Worm (Caenorhabditis elegans): ENCODE data around the gene fbxa-133.

DNA sequence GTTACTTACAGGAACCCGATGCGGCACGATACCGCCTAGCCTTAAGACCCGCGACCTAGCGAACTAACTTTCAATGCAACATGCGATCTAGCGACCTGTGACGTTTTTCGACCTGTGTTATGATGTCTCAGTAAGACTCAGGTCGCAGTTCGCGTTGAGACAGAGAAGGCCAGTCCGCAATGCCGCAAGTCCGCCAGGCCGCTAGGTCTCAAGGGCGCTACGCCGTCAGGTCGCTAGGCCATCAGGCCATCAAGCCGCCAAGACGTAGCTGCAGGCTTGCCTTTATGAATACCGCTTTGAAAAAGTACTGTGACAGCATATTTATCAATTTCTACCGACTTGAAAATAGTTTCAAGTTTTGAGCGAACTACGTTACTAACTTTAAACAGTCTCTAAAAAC is 11.1 kb downstream of the fbxa-133 start:
- TF ChIP-seq unc-39 (tag; optimal IDR thresholded peaks at IDR 0.05), result no peak
- no peak for TF ChIP-seq ztf-11 (tag; optimal IDR thresholded peaks at IDR 0.05)

All from whole organism, L2 larva.